Worm (Caenorhabditis elegans) whole organism, early embryonic: ENCODE results near the gene parp-2.

Experiments
- aly-1 ChIP-seq: sonication (generic microtip); optimal IDR thresholded peaks from 2 replicates; lab custom pipeline; 2016; ENCODE audit warnings: missing genetic modification characterization, missing compliant biosample characterization
- ama-1 ChIP-seq: fragments of 150-350 bp; optimal IDR thresholded peaks from 2 replicates; lab custom pipeline; 2014
- ceh-13 ChIP-seq: fragments of 200-800 bp; sonication (Bioruptor generic); optimal IDR thresholded peaks from 2 replicates; lab custom pipeline; 2018; ENCODE audit warnings: mild to moderate bottlenecking, missing genetic modification characterization, missing compliant biosample characterization
- ceh-36 ChIP-seq: sonication (generic microtip); optimal IDR thresholded peaks from 2 replicates; lab custom pipeline; 2016; ENCODE audit warnings: missing genetic modification characterization, inconsistent platforms, missing compliant biosample characterization
- ets-7 ChIP-seq: sonication (generic microtip); optimal IDR thresholded peaks from 2 replicates; lab custom pipeline; 2016; ENCODE audit warnings: missing genotype, missing genetic modification characterization, missing compliant biosample characterization
- flt-1 ChIP-seq: fragments of 200-800 bp; sonication (Bioruptor generic); IDR thresholded peaks from 2 replicates; pipeline ENCODE4 v1.3.6; 2022; ENCODE audit warnings: missing genetic modification characterization, missing compliant biosample characterization
- hmbx-1 ChIP-seq: sonication (generic microtip); optimal IDR thresholded peaks from 2 replicates; lab custom pipeline; 2016; ENCODE audit warnings: mild to moderate bottlenecking, missing genetic modification characterization, missing compliant biosample characterization
- hmg-4 ChIP-seq: fragments of 200-800 bp; sonication (Bioruptor generic); optimal IDR thresholded peaks from 2 replicates; lab custom pipeline; 2018; ENCODE audit warnings: mild to moderate bottlenecking, missing genetic modification characterization, missing compliant biosample characterization
- pes-1 ChIP-seq: fragments of 200-800 bp; sonication (Bioruptor generic); IDR thresholded peaks from 2 replicates; pipeline ENCODE4 v1.3.6; 2022; ENCODE audit warnings: missing genetic modification reagents, missing genetic modification characterization, missing compliant biosample characterization
- scrt-1 ChIP-seq: fragments of 200-800 bp; sonication (Bioruptor generic); IDR thresholded peaks from 2 replicates; pipeline ENCODE4 v1.3.6; 2022; ENCODE audit warnings: missing genetic modification characterization, missing compliant biosample characterization
- tbx-11 ChIP-seq: fragments of 200-800 bp; sonication (Bioruptor generic); IDR thresholded peaks from 2 replicates; pipeline ENCODE4 v1.3.6; 2022; ENCODE audit warnings: missing genetic modification characterization, missing compliant biosample characterization
- tra-4 ChIP-seq: sonication (generic microtip); optimal IDR thresholded peaks from 2 replicates; lab custom pipeline; 2017; ENCODE audit warnings: missing genetic modification characterization, missing compliant biosample characterization

DNA sequence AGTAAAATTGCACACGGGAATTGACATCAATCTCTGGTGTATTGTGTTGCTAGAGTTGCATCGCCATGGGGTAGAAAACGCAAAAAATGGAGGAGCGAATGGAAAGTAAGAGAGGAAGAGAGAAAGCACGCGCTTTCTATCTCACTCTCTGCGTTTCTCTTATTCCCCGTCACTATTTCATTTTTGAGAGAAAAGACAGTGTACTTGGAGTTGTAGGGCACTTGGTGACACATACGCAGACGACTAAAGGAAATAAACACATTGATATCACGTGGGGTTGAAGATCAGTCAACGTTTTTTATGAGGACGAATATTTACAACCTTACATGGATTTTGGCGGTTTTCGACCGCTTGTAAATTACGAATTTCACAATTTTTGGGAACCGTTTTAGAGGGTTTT lies 10.6 kb downstream of the parp-2 start:
- TF ChIP-seq ama-1 (lab: Kevin White, UChicago) (no peak), hmg-4 (no peak), scrt-1 (GFP tag; lab: Robert Waterston, UW) (no peak), flt-1 (no peak), ets-7 (no peak), ceh-13 (no peak), aly-1 (tag; lab: Kevin White, UChicago) (no peak), tra-4 (tag; lab: Kevin White, UChicago) (no peak), ceh-36 (tag; lab: Kevin White, UChicago) (no peak), hmbx-1 (no peak), pes-1 (no peak), tbx-11 (GFP tag; lab: Robert Waterston, UW) (no peak)
